Worm (Caenorhabditis elegans) whole organism, midembryonic: ENCODE data around the gene K09C8.8.

Experiments used
- cog-1 ChIP-seq: sonication (generic microtip); optimal IDR thresholded peaks from 2 replicates; lab custom pipeline; 2016; ENCODE audit warnings: missing genetic modification characterization, missing compliant biosample characterization
- flt-1 ChIP-seq: fragments of 200-800 bp; sonication (Bioruptor generic); IDR thresholded peaks from 2 replicates; pipeline ENCODE4 v1.3.6; 2022; ENCODE audit warnings: missing genetic modification characterization, missing compliant biosample characterization
- klf-2 ChIP-seq: fragments of 200-800 bp; sonication (Bioruptor generic); conservative IDR thresholded peaks from 2 replicates; pipeline ENCODE4 v1.3.6; 2022; ENCODE audit warnings: missing genetic modification reagents, missing genetic modification characterization, missing compliant biosample characterization
- med-1 ChIP-seq: sonication (generic microtip); optimal IDR thresholded peaks from 2 replicates; lab custom pipeline; 2017; ENCODE audit warnings: missing genetic modification characterization, mild to moderate bottlenecking, missing compliant biosample characterization, antibody characterized with exemption, missing genetic modification reagents; ENCODE audit not compliant: insufficient read depth
- ref-1 ChIP-seq: fragments of 200-800 bp; sonication (Bioruptor generic); conservative IDR thresholded peaks from 2 replicates; pipeline ENCODE4 v1.3.6; 2022; ENCODE audit warnings: missing genetic modification reagents, missing genetic modification characterization, missing compliant biosample characterization
- tab-1 ChIP-seq: fragments of 200-800 bp; sonication (Bioruptor generic); IDR thresholded peaks from 2 replicates; pipeline ENCODE4 v1.3.6; 2022; ENCODE audit warnings: missing genetic modification characterization, missing compliant biosample characterization
- ztf-23 ChIP-seq: fragments of 200-800 bp; sonication (Bioruptor generic); IDR thresholded peaks from 2 replicates; pipeline ENCODE4 v1.3.6; 2022; ENCODE audit warnings: missing genetic modification reagents, missing genetic modification characterization, missing compliant biosample characterization
- ztf-29 ChIP-seq: fragments of 200-800 bp; sonication (Bioruptor generic); IDR thresholded peaks from 2 replicates; pipeline ENCODE4 v1.3.6; 2022; ENCODE audit warnings: missing genetic modification reagents, missing genetic modification characterization, missing compliant biosample characterization

ce11 chrX:10976447-10977196 lies 5.9 kb downstream of the K09C8.8 start:
- TF ChIP-seq flt-1 (GFP tag; lab: Robert Waterston, UW) (no peak), cog-1 (no peak), ztf-23 (GFP tag; lab: Robert Waterston, UW) (no peak), tab-1 (GFP tag; lab: Robert Waterston, UW) (no peak), med-1 (GFP tag; lab: Kevin White, UChicago) (no peak), klf-2 (no peak), ref-1 (GFP tag; lab: Robert Waterston, UW) (no peak), ztf-29 (GFP tag; lab: Robert Waterston, UW) (no peak)
